Worm (Caenorhabditis elegans) whole organism, young adult: ENCODE data around the gene C53D6.8.

Source experiments
- B0261.1 ChIP-seq: sonication (generic microtip); optimal IDR thresholded peaks from 2 replicates; lab custom pipeline; 2016; ENCODE audit warnings: mild to moderate bottlenecking, missing genetic modification characterization, moderate library complexity, missing compliant biosample characterization
- B0336.3 ChIP-seq: fragments of 200-800 bp; sonication (Bioruptor generic); IDR thresholded peaks from 2 replicates; pipeline ENCODE4 v1.3.6; 2022; ENCODE audit warnings: missing genetic modification characterization, missing compliant biosample characterization
- F22D6.2 ChIP-seq: sonication (generic microtip); optimal IDR thresholded peaks from 2 replicates; lab custom pipeline; 2016; ENCODE audit warnings: mild to moderate bottlenecking, missing genetic modification characterization, missing compliant biosample characterization
- F37B4.10 ChIP-seq: fragments of 200-800 bp; sonication (Bioruptor generic); IDR thresholded peaks from 2 replicates; pipeline ENCODE4 v1.3.6; 2022; ENCODE audit warnings: missing genetic modification characterization, missing compliant biosample characterization
- Y79H2A.3 ChIP-seq: fragments of 200-800 bp; sonication (Bioruptor generic); conservative IDR thresholded peaks from 2 replicates; pipeline ENCODE4 v1.3.6; 2022; ENCODE audit warnings: missing genetic modification reagents, missing genetic modification characterization, missing compliant biosample characterization
- ZK185.1 ChIP-seq: sonication (generic microtip); optimal IDR thresholded peaks from 2 replicates; lab custom pipeline; 2016; ENCODE audit warnings: mild to moderate bottlenecking, missing genetic modification characterization, missing compliant biosample characterization; ENCODE audit not compliant: poor library complexity, severe bottlenecking
- ama-1 ChIP-seq, 3 experiments: fragments of 150-350 bp in 1 of 3; sonication (generic microtip) in 2 of 3; optimal IDR thresholded peaks; 2 replicates each; lab custom pipeline; 2014 to 2018; ENCODE audit warnings: missing biosample characterization in 2 of 3, missing genetic modification characterization in 2 of 3, missing genetic modification reagents in 2 of 3
- attf-5 ChIP-seq: fragments of 200-800 bp; sonication (Bioruptor generic); optimal IDR thresholded peaks from 2 replicates; lab custom pipeline; 2018; ENCODE audit warnings: mild to moderate bottlenecking, missing genetic modification characterization, missing compliant biosample characterization
- bed-2 ChIP-seq: fragments of 200-800 bp; sonication (Bioruptor generic); IDR thresholded peaks from 2 replicates; pipeline ENCODE4 v1.3.6; 2022; ENCODE audit warnings: missing genetic modification reagents, missing genetic modification characterization, missing compliant biosample characterization
- cebp-1 ChIP-seq, 2 experiments: fragments of 200-800 bp in 1 of 2; sonication (Bioruptor generic) in 1 of 2; sonication (generic microtip) in 1 of 2; IDR thresholded peaks in 1 of 2; optimal IDR thresholded peaks in 1 of 2; 2 replicates each; pipeline versions ENCODE4 v1.3.6 to Lab custom; 2017 to 2022; ENCODE audit warnings: missing compliant biosample characterization in 2 of 2, missing genetic modification characterization in 2 of 2, mild to moderate bottlenecking in 1 of 2, missing genetic modification reagents in 1 of 2, moderate library complexity in 1 of 2
- ceh-27 ChIP-seq: fragments of 200-800 bp; sonication (Bioruptor generic); optimal IDR thresholded peaks from 2 replicates; lab custom pipeline; 2018; ENCODE audit warnings: mild to moderate bottlenecking, missing genetic modification characterization, moderate library complexity, missing compliant biosample characterization
- efl-1 ChIP-seq: fragments of 150-350 bp; optimal IDR thresholded peaks from 2 replicates; lab custom pipeline; 2014; ENCODE audit warnings: missing biosample characterization, missing genetic modification reagents, missing genetic modification characterization
- egl-18 ChIP-seq: fragments of 200-800 bp; sonication (Bioruptor generic); IDR thresholded peaks from 2 replicates; pipeline ENCODE4 v1.3.6; 2022; ENCODE audit warnings: missing genetic modification reagents, missing genetic modification characterization, missing compliant biosample characterization
- ekl-4 ChIP-seq: fragments of 200-800 bp; sonication (Bioruptor generic); IDR thresholded peaks from 2 replicates; pipeline ENCODE4 v1.3.6; 2022; ENCODE audit warnings: missing genetic modification reagents, missing genetic modification characterization, missing compliant biosample characterization
- ets-4 ChIP-seq: fragments of 200-800 bp; sonication (Bioruptor generic); optimal IDR thresholded peaks from 2 replicates; lab custom pipeline; 2018; ENCODE audit warnings: mild to moderate bottlenecking, missing genetic modification characterization, missing compliant biosample characterization
- gei-17 ChIP-seq: fragments of 200-800 bp; sonication (Bioruptor generic); optimal IDR thresholded peaks from 2 replicates; lab custom pipeline; 2018; ENCODE audit warnings: mild to moderate bottlenecking, missing genetic modification characterization, missing compliant biosample characterization
- him-1 ChIP-seq: sonication (generic microtip); optimal IDR thresholded peaks from 2 replicates; lab custom pipeline; 2016; ENCODE audit warnings: missing genotype, missing genetic modification reagents, missing genetic modification characterization, missing compliant biosample characterization
- hlh-26 ChIP-seq: fragments of 200-800 bp; sonication (Bioruptor generic); conservative IDR thresholded peaks from 2 replicates; pipeline ENCODE4 v1.3.6; 2022; ENCODE audit warnings: missing genetic modification reagents, missing genetic modification characterization, missing compliant biosample characterization
- hsf-1 ChIP-seq: fragments of 200-800 bp; sonication (Bioruptor generic); IDR thresholded peaks from 2 replicates; pipeline ENCODE4 v1.3.6; 2022; ENCODE audit warnings: missing genetic modification reagents, missing genetic modification characterization, missing compliant biosample characterization
- let-526 ChIP-seq: fragments of 200-800 bp; sonication (Bioruptor generic); IDR thresholded peaks from 2 replicates; pipeline ENCODE4 v1.3.6; 2022; ENCODE audit warnings: missing genetic modification reagents, missing genetic modification characterization, missing compliant biosample characterization
- mcd-1 ChIP-seq: fragments of 200-800 bp; sonication (Bioruptor generic); IDR thresholded peaks from 2 replicates; pipeline ENCODE4 v1.3.6; 2022; ENCODE audit warnings: missing genetic modification reagents, missing genetic modification characterization, missing compliant biosample characterization
- mxl-1 ChIP-seq: sonication (generic microtip); optimal IDR thresholded peaks from 2 replicates; lab custom pipeline; 2016; ENCODE audit warnings: missing genetic modification characterization, missing compliant biosample characterization
- nhr-179 ChIP-seq: sonication (generic microtip); optimal IDR thresholded peaks from 2 replicates; lab custom pipeline; 2016; ENCODE audit warnings: mild to moderate bottlenecking, missing genetic modification characterization, missing compliant biosample characterization
- nhr-80 ChIP-seq: sonication (generic microtip); optimal IDR thresholded peaks from 2 replicates; lab custom pipeline; 2016; ENCODE audit warnings: missing genetic modification characterization, missing compliant biosample characterization
- nhr-90 ChIP-seq: sonication (generic microtip); optimal IDR thresholded peaks from 2 replicates; lab custom pipeline; 2016; ENCODE audit warnings: missing genotype, mild to moderate bottlenecking, missing genetic modification characterization, missing compliant biosample characterization
- pbrm-1 ChIP-seq: fragments of 200-800 bp; sonication (Bioruptor generic); IDR thresholded peaks from 2 replicates; pipeline ENCODE4 v1.3.6; 2022; ENCODE audit warnings: missing genetic modification reagents, missing genetic modification characterization, missing compliant biosample characterization
- pha-4 ChIP-seq: fragments of 150-350 bp; sonication (generic microtip); optimal IDR thresholded peaks from 2 replicates; lab custom pipeline; 2014; ENCODE audit warnings: missing biosample characterization, missing genetic modification reagents, missing genetic modification characterization
- repo-1 ChIP-seq: sonication (generic microtip); optimal IDR thresholded peaks from 2 replicates; lab custom pipeline; 2017; ENCODE audit warnings: mild to moderate bottlenecking, missing genetic modification characterization, missing compliant biosample characterization
- somi-1 ChIP-seq: fragments of 200-800 bp; sonication (Bioruptor generic); optimal IDR thresholded peaks from 2 replicates; lab custom pipeline; 2018; ENCODE audit warnings: mild to moderate bottlenecking, missing genetic modification characterization, missing compliant biosample characterization
- sptf-2 ChIP-seq: fragments of 200-800 bp; sonication (Bioruptor generic); optimal IDR thresholded peaks from 2 replicates; lab custom pipeline; 2018; ENCODE audit warnings: mild to moderate bottlenecking, missing genetic modification characterization, missing compliant biosample characterization
- unc-62 ChIP-seq: fragments of 150-350 bp; optimal IDR thresholded peaks from 2 replicates; lab custom pipeline; 2014; ENCODE audit warnings: missing biosample characterization, missing genetic modification reagents, missing genetic modification characterization
- zfh-2 ChIP-seq: fragments of 200-800 bp; sonication (Bioruptor generic); conservative IDR thresholded peaks from 2 replicates; pipeline ENCODE4 v1.3.6; 2022; ENCODE audit warnings: missing genetic modification reagents, missing genetic modification characterization, missing compliant biosample characterization
- zim-3 ChIP-seq: sonication (generic microtip); optimal IDR thresholded peaks from 2 replicates; lab custom pipeline; 2017; ENCODE audit warnings: mild to moderate bottlenecking, missing genetic modification characterization, moderate library complexity, missing compliant biosample characterization
- ztf-25 ChIP-seq: fragments of 200-800 bp; sonication (Bioruptor generic); IDR thresholded peaks from 2 replicates; pipeline ENCODE4 v1.3.6; 2022; ENCODE audit warnings: missing genetic modification reagents, missing genetic modification characterization, missing compliant biosample characterization

C53D6.8 gene

ce11 chrIV:9002636-9003035 lies at the start of gene C53D6.8:
C53D6.8 (minus strand) TSS chrIV:9002736.
- TF ChIP-seq nhr-80 (tag; lab: Kevin White, UChicago): no peak
- no peak for TF ChIP-seq mxl-1
- TF ChIP-seq gei-17 (GFP tag; lab: Kevin White, UChicago): no peak
- no peak for TF ChIP-seq ceh-27
- no peak for TF ChIP-seq repo-1 (tag; lab: Kevin White, UChicago)
- TF ChIP-seq efl-1: no peak
- no peak for TF ChIP-seq ZK185.1
- no peak for TF ChIP-seq sptf-2 (GFP tag; lab: Kevin White, UChicago)
- TF ChIP-seq F37B4.10 (GFP tag; lab: Robert Waterston, UW): no peak
- TF ChIP-seq hsf-1 (GFP tag; lab: Robert Waterston, UW): no peak
- TF ChIP-seq ama-1 (optimal IDR thresholded peaks at IDR 0.05; lab: Kevin White, UChicago): no peak
- TF ChIP-seq ama-1 (GFP tag; optimal IDR thresholded peaks at IDR 0.05; lab: Kevin White, UChicago): no peak
- no peak for TF ChIP-seq ekl-4 (GFP tag; lab: Robert Waterston, UW)
- TF ChIP-seq nhr-179 (tag; lab: Kevin White, UChicago): no peak
- TF ChIP-seq him-1 (tag; lab: Kevin White, UChicago): no peak
- no peak for TF ChIP-seq zfh-2 (GFP tag; lab: Robert Waterston, UW)
- TF ChIP-seq ztf-25 (GFP tag; lab: Robert Waterston, UW): no peak
- no peak for TF ChIP-seq nhr-90 (tag; lab: Kevin White, UChicago)
- TF ChIP-seq somi-1 (GFP tag; lab: Kevin White, UChicago): no peak
- no peak for TF ChIP-seq Y79H2A.3 (GFP tag; lab: Robert Waterston, UW)

ce11 chrIV:9051510-9052175 lies 49.1 kb upstream of the C53D6.8 start:
- no peak for TF ChIP-seq cebp-1 (GFP tag; IDR thresholded peaks at IDR 0.05; lab: Robert Waterston, UW)
- no peak for TF ChIP-seq cebp-1 (tag; optimal IDR thresholded peaks at IDR 0.05; lab: Kevin White, UChicago)
- TF ChIP-seq mxl-1: no peak
- no peak for TF ChIP-seq bed-2 (GFP tag; lab: Robert Waterston, UW)
- no peak for TF ChIP-seq B0261.1 (tag; lab: Kevin White, UChicago)
- no peak for TF ChIP-seq pbrm-1 (GFP tag; lab: Robert Waterston, UW)
- no peak for TF ChIP-seq attf-5 (GFP tag; lab: Kevin White, UChicago)
- TF ChIP-seq F22D6.2 (tag; lab: Kevin White, UChicago): no peak
- TF ChIP-seq unc-62 (GFP tag; lab: Kevin White, UChicago): no peak
- TF ChIP-seq zim-3: no peak
- TF ChIP-seq B0336.3 (GFP tag; lab: Robert Waterston, UW): no peak
- no peak for TF ChIP-seq hlh-26 (GFP tag; lab: Robert Waterston, UW)
- TF ChIP-seq, all 124 proteins: peak for 0

- TF ChIP-seq pha-4: no peak
- TF ChIP-seq egl-18 (GFP tag; lab: Robert Waterston, UW): no peak
- no peak for TF ChIP-seq ama-1 (optimal IDR thresholded peaks at IDR 0.05; lab: Kevin White, UChicago)
- no peak for TF ChIP-seq ama-1 (GFP tag; optimal IDR thresholded peaks at IDR 0.05; lab: Kevin White, UChicago)
- no peak for TF ChIP-seq mcd-1 (GFP tag; lab: Robert Waterston, UW)
- no peak for TF ChIP-seq ets-4 (GFP tag; lab: Kevin White, UChicago)
- no peak for TF ChIP-seq let-526 (GFP tag; lab: Robert Waterston, UW)
These were observed 48.5 kb upstream of the C53D6.8 start for ce11 chrIV:9051036-9051435.
